Worm (Caenorhabditis elegans) whole organism, mixed stage, embryonic: ENCODE results near the gene fbxb-88.
A peak's percentile ranks its signal among the peaks of the same experiment; 100 is the strongest.

ENCODE experiments used
- M03D4.4 ChIP-seq: sonication (generic microtip); optimal IDR thresholded peaks from 2 replicates; lab custom pipeline; 2017; ENCODE audit warnings: mild to moderate bottlenecking, missing genetic modification characterization, missing compliant biosample characterization
- bed-3 ChIP-seq: fragments of 200-800 bp; sonication (Bioruptor generic); optimal IDR thresholded peaks from 3 replicates; lab custom pipeline; 2018; ENCODE audit warnings: mild to moderate bottlenecking, missing genetic modification characterization, moderate library complexity, missing compliant biosample characterization
- blmp-1 ChIP-seq: fragments of 150-350 bp; optimal IDR thresholded peaks from 2 replicates; lab custom pipeline; 2014; ENCODE audit warnings: missing biosample characterization, missing genetic modification characterization
- cnd-1 ChIP-seq: fragments of 200-800 bp; sonication (Bioruptor generic); optimal IDR thresholded peaks from 2 replicates; lab custom pipeline; 2018; ENCODE audit warnings: mild to moderate bottlenecking, missing genetic modification characterization, missing compliant biosample characterization
- elt-3 ChIP-seq: fragments of 150-350 bp; optimal IDR thresholded peaks from 2 replicates; lab custom pipeline; 2014; ENCODE audit warnings: missing biosample characterization, missing genetic modification characterization
- flh-1 ChIP-seq: fragments of 200-800 bp; sonication (Bioruptor generic); optimal IDR thresholded peaks from 2 replicates; lab custom pipeline; 2018; ENCODE audit warnings: mild to moderate bottlenecking, missing genetic modification characterization, moderate library complexity, missing compliant biosample characterization
- hlh-1 ChIP-seq: fragments of 150-350 bp; optimal IDR thresholded peaks from 2 replicates; lab custom pipeline; 2014; ENCODE audit warnings: missing biosample characterization, missing genetic modification reagents, missing genetic modification characterization
- lin-13 ChIP-seq: fragments of 150-350 bp; optimal IDR thresholded peaks from 2 replicates; lab custom pipeline; 2014; ENCODE audit warnings: missing biosample characterization, missing genetic modification characterization
- lin-32 ChIP-seq: fragments of 200-800 bp; sonication (Bioruptor generic); optimal IDR thresholded peaks from 2 replicates; lab custom pipeline; 2018; ENCODE audit warnings: mild to moderate bottlenecking, missing genetic modification characterization, missing compliant biosample characterization
- lsy-2 ChIP-seq: fragments of 150-350 bp; optimal IDR thresholded peaks from 2 replicates; lab custom pipeline; 2014; ENCODE audit warnings: missing biosample characterization, missing genetic modification characterization
- mab-5 ChIP-seq: fragments of 150-350 bp; optimal IDR thresholded peaks from 2 replicates; lab custom pipeline; 2014; ENCODE audit warnings: missing biosample characterization, missing genetic modification characterization
- mep-1 ChIP-seq: fragments of 150-350 bp; optimal IDR thresholded peaks from 2 replicates; lab custom pipeline; 2017; ENCODE audit warnings: missing biosample characterization, missing genetic modification reagents, missing genetic modification characterization, inconsistent platforms
- nhr-12 ChIP-seq: fragments of 150-350 bp; optimal IDR thresholded peaks from 2 replicates; lab custom pipeline; 2014; ENCODE audit warnings: missing biosample characterization, missing genetic modification characterization
- nhr-28 ChIP-seq: fragments of 150-350 bp; optimal IDR thresholded peaks from 2 replicates; lab custom pipeline; 2014; ENCODE audit warnings: missing biosample characterization, missing genetic modification characterization
- nhr-76 ChIP-seq: sonication (generic microtip); optimal IDR thresholded peaks from 2 replicates; lab custom pipeline; 2017; ENCODE audit warnings: missing biosample characterization, missing genetic modification characterization
- pha-4 ChIP-seq: fragments of 150-350 bp; optimal IDR thresholded peaks from 2 replicates; lab custom pipeline; 2018; ENCODE audit warnings: missing biosample characterization, missing genetic modification reagents, missing genetic modification characterization
- sem-2 ChIP-seq: fragments of 200-800 bp; sonication (Bioruptor generic); optimal IDR thresholded peaks from 2 replicates; lab custom pipeline; 2018; ENCODE audit warnings: mild to moderate bottlenecking, missing genetic modification characterization, missing compliant biosample characterization
- snpc-4 ChIP-seq: fragments of 150-350 bp; optimal IDR thresholded peaks from 2 replicates; lab custom pipeline; 2014; ENCODE audit warnings: missing biosample characterization, missing genetic modification characterization
- tbx-8 ChIP-seq: fragments of 200-800 bp; sonication (Bioruptor generic); optimal IDR thresholded peaks from 2 replicates; lab custom pipeline; 2018; ENCODE audit warnings: mild to moderate bottlenecking, missing genetic modification characterization, moderate library complexity, missing compliant biosample characterization
- unc-120 ChIP-seq: sonication (generic microtip); optimal IDR thresholded peaks from 2 replicates; lab custom pipeline; 2017; ENCODE audit warnings: missing genetic modification characterization, missing compliant biosample characterization; ENCODE audit not compliant: poor library complexity, severe bottlenecking
- unc-39 ChIP-seq: fragments of 150-350 bp; optimal IDR thresholded peaks from 2 replicates; lab custom pipeline; 2014; ENCODE audit warnings: missing biosample characterization, missing genetic modification characterization
- zip-8 ChIP-seq: fragments of 150-350 bp; optimal IDR thresholded peaks from 2 replicates; lab custom pipeline; 2014; ENCODE audit warnings: missing biosample characterization, missing genetic modification characterization
- ztf-11 ChIP-seq: fragments of 150-350 bp; optimal IDR thresholded peaks from 2 replicates; lab custom pipeline; 2014; ENCODE audit warnings: missing biosample characterization, missing genetic modification characterization

fbxb-88 gene

DNA sequence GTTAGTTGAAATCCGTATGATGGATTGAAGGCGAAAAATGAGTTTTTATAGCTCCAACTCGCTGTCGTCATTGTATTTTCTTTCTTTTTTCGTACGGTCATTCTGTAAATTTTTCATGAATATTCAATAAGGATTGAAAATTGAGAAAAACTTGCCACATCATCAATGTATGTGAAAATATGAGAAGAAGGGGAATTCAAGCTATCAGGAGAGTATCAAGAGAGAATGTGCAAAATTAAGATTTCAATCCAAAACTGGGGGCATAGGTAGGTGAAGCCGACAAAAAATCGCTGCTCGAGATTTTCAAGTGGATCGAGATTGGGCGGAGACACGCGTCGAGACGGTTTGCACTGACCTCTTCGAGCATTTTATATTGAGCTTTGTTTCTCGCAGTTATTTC is 43.2 kb downstream of the fbxb-88 start, which contains the start of gene nep-12:
Gene nep-12, minus strand, starts transcription at position 101 of the 400 bp plus-strand sequence.
- TF ChIP-seq mab-5 (no peak), elt-3 (tag; lab: Kevin White, UChicago) (no peak), unc-39 (tag; lab: Kevin White, UChicago) (no peak), bed-3 (GFP tag; lab: Kevin White, UChicago) (no peak), snpc-4 (tag; lab: Kevin White, UChicago) (no peak), blmp-1 (tag; lab: Kevin White, UChicago) (no peak), zip-8 (tag; lab: Kevin White, UChicago) (no peak), lsy-2 (tag; lab: Kevin White, UChicago) (no peak), mep-1 (tag; lab: Kevin White, UChicago) (no peak), nhr-12 (no peak), M03D4.4 (tag; lab: Kevin White, UChicago) (no peak), tbx-8 (GFP tag; lab: Kevin White, UChicago) (no peak), lin-32 (GFP tag; lab: Kevin White, UChicago) (no peak), flh-1 (GFP tag; lab: Kevin White, UChicago) (no peak)

DNA sequence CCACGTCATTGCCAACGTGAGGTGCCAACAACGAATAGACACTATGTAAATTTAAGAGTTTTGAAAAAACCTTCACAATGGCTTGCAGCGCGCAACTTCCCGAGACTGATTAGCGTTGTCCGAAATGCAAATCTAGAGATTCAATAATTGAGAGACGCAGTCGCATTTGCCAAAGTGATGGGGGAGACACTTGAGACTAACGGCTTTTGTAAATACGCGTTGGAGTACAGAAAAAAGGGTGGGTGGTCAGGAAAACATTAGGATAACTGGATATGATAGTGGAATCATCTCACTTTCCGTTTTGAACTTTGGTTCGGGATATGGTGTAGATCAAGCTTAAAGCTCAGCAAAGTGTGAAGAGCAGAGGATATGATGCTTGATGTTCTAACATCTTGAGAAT is 47.9 kb downstream of the fbxb-88 start:
- TF ChIP-seq nhr-76 (tag; lab: Kevin White, UChicago), result no peak
- peak; percentile 84 for TF ChIP-seq pha-4

DNA sequence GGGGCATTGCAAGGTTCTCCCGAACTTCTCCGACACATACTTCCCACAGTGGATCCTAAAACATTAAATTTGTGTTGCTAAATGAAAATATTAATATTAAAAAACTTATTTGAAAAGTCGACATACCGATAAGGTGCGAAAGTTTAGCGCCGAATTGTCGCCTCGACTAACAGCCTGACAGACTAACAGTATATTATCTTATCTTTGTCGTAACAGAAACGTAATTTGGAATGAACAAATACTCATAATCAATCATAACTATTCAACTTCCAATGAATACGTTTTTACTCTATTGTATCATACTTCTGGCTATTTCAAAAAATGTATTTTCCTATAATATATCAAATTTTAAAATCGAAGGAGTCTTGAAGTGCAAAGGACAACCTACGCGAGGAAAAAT is 50.8 kb downstream of the fbxb-88 start, which contains the start of gene F26G1.11:
Gene F26G1.11, plus strand, starts transcription at position 205 of the 400 bp plus-strand sequence.
- TF ChIP-seq hlh-1 (tag; lab: Kevin White, UChicago) (no peak), M03D4.4 (tag; lab: Kevin White, UChicago) (no peak), lin-13 (tag; lab: Kevin White, UChicago) (no peak), lsy-2 (tag; lab: Kevin White, UChicago) (no peak), mep-1 (tag; lab: Kevin White, UChicago) (no peak), cnd-1 (no peak), nhr-28 (tag; lab: Kevin White, UChicago) (no peak), nhr-76 (tag; lab: Kevin White, UChicago) (no peak), sem-2 (no peak), unc-120 (tag; lab: Kevin White, UChicago) (no peak), pha-4 (no peak), ztf-11 (tag; lab: Kevin White, UChicago) (no peak)
